Worm (Caenorhabditis elegans) whole organism, L3 larva: Measurements from ENCODE around the gene msp-32.

ENCODE experiments used
- daf-12 ChIP-seq: fragments of 150-350 bp; optimal IDR thresholded peaks from 2 replicates; lab custom pipeline; 2014; ENCODE audit warnings: missing biosample characterization, missing genetic modification reagents, missing genetic modification characterization
- nhr-28 ChIP-seq: fragments of 150-350 bp; optimal IDR thresholded peaks from 2 replicates; lab custom pipeline; 2014; ENCODE audit warnings: missing biosample characterization, missing genetic modification characterization
- unc-39 ChIP-seq: sonication (generic microtip); optimal IDR thresholded peaks from 4 replicates; lab custom pipeline; 2017; ENCODE audit warnings: missing biosample characterization, missing genetic modification characterization

DNA sequence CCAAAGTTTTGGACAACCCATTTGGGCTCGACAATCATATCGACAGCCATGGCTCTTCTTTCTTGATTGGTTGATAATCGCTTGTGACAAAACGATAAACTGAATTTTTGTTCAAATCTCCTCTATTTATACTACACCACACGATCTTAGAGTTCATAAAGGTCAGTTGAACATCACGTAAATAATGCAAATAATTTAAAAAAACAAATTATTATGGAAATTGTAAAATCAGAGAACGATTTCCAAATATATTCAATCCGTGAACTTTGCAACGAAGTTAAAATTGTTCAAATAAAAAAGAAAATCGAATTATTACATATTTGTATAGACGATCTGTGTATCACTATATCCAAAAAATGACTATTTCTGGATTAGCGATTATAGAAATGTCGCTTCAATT is 35.3 kb upstream of the msp-32 start, which contains the start of the genes mpst-4 and F11G11.14:
- TF ChIP-seq unc-39 (tag; lab: Kevin White, UChicago) (no peak), daf-12 (tag; lab: Kevin White, UChicago) (no peak), nhr-28 (tag; lab: Kevin White, UChicago) (no peak)
